Worm (Caenorhabditis elegans) whole organism, young adult: ENCODE data around the gene fbxb-55.

Experiments
- B0261.1 ChIP-seq: sonication (generic microtip); optimal IDR thresholded peaks from 2 replicates; lab custom pipeline; 2016; ENCODE audit warnings: mild to moderate bottlenecking, missing genetic modification characterization, moderate library complexity, missing compliant biosample characterization
- F39B2.1 ChIP-seq: fragments of 200-800 bp; sonication (Bioruptor generic); IDR thresholded peaks from 2 replicates; pipeline ENCODE4 v1.3.6; 2022; ENCODE audit warnings: missing genetic modification reagents, missing genetic modification characterization, missing compliant biosample characterization
- ama-1 ChIP-seq, 3 experiments: fragments of 150-350 bp in 1 of 3; sonication (generic microtip) in 2 of 3; optimal IDR thresholded peaks; 2 replicates each; lab custom pipeline; 2014 to 2018; ENCODE audit warnings: missing biosample characterization in 2 of 3, missing genetic modification characterization in 2 of 3, missing genetic modification reagents in 2 of 3
- efl-1 ChIP-seq: fragments of 150-350 bp; optimal IDR thresholded peaks from 2 replicates; lab custom pipeline; 2014; ENCODE audit warnings: missing biosample characterization, missing genetic modification reagents, missing genetic modification characterization
- sea-2 ChIP-seq: fragments of 200-800 bp; sonication (Bioruptor generic); IDR thresholded peaks from 2 replicates; pipeline ENCODE4 v1.3.6; 2022; ENCODE audit warnings: missing genetic modification characterization, missing compliant biosample characterization
- unc-62 ChIP-seq: fragments of 150-350 bp; optimal IDR thresholded peaks from 2 replicates; lab custom pipeline; 2014; ENCODE audit warnings: missing biosample characterization, missing genetic modification reagents, missing genetic modification characterization

DNA sequence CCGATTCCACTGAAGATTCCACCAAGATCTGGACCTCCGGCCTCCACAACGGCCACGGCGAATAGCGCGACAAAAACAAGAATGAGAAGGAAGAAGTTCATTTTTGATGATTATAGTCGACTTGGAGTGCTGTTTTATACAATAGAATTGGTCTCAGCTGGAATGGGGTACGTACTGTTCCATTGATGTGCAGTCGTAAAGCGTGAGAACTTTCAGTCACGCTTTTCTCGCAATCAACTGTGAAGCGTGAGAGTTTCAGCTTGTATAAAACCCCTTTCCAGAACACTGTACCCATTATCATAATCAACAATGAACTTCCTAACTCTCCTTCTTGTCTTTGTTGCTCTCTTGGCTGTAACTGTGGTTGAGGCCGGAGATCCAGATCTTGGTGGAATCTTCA, 47.1 kb downstream of the fbxb-55 start, which contains the start of the genes F49F1.4 and F49F1.2:
- TF ChIP-seq efl-1 (GFP tag; lab: Kevin White, UChicago) (no peak), unc-62 (no peak), F39B2.1 (GFP tag; lab: Robert Waterston, UW) (no peak), ama-1 (optimal IDR thresholded peaks at IDR 0.05; lab: Kevin White, UChicago) (no peak), ama-1 (GFP tag; optimal IDR thresholded peaks at IDR 0.05; lab: Kevin White, UChicago) (no peak), B0261.1 (tag; lab: Kevin White, UChicago) (no peak), sea-2 (no peak)
